Fruit fly (Drosophila melanogaster) whole organism: Measurements from ENCODE around the gene CG42592.

Experiments
- CG8478 ChIP-seq: fragments of >200 bp; optimal IDR thresholded peaks from 2 replicates; lab custom pipeline; 2018; ENCODE audit warnings: inconsistent platforms
- Dll ChIP-seq: fragments of >200 bp; optimal IDR thresholded peaks from 2 replicates; lab custom pipeline; 2017
- EcR ChIP-seq, 2 experiments: fragments of >200 bp; optimal IDR thresholded peaks; 2 replicates each; lab custom pipeline; 2017; ENCODE audit warnings: missing biosample characterization in 2 of 2, missing genetic modification characterization in 2 of 2, missing genetic modification reagents in 2 of 2
- pan ChIP-seq: fragments of >200 bp; optimal IDR thresholded peaks from 2 replicates; lab custom pipeline; 2017
- psq ChIP-seq: fragments of >200 bp; optimal IDR thresholded peaks from 2 replicates; lab custom pipeline; 2017
- usp ChIP-seq: fragments of >200 bp; optimal IDR thresholded peaks from 2 replicates; lab custom pipeline; 2017; ENCODE audit warnings: missing biosample characterization, missing genetic modification characterization, mixed read lengths

The CG42592 gene

DNA sequence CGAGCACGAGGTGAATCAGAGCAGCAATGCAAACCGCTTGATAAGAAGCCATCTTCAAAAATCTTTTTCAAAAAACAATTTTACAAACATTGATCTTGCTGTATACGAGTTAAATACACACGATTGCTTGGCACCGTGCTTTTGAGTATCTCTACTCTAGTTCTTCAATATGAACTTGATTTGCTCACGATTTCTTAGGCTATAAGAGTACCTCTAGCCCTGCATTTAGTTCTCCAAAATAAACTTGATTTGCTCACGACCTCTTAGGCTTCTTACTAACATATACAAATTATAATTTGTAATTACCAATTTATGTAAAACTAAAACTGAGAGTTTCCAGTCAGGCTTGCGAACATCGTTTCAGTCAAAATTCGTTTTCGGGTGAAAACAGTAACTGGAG, at the start of gene CG42592:
CG42592 (minus strand) TSS at position 101 of the 400 bp plus-strand sequence.
- TF ChIP-seq Dll (no peak), usp (GFP tag; lab: Kevin White, UChicago) (no peak), psq (no peak), EcR (GFP tag; optimal IDR thresholded peaks at IDR 0.05; lab: Kevin White, UChicago) (no peak), pan (lab: Kevin White, UChicago) (no peak), CG8478 (lab: Kevin White, UChicago) (no peak)

DNA sequence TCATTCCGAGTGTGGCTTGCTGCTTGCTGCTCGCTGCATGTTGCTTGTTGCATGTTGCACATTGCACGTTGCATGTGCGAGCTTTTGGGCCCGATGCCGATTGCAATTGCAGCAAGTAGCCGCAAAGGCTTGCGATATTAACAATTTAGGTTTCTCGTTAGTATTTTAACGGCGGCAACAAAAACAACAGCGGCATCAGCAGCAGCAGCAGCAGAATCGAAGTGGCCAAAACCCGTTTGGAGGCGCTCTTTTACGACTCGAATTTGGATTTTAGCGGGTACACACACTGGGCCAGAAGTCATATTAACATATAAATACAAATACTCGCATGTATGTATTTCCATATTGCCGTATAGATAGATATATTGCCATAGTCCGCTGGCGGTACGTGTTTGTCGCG, 44.2 kb upstream of the CG42592 start:
- TF ChIP-seq psq (no peak), Dll (no peak), CG8478 (lab: Kevin White, UChicago) (no peak), EcR (GFP tag; optimal IDR thresholded peaks at IDR 0.05; lab: Kevin White, UChicago) (no peak), usp (GFP tag; lab: Kevin White, UChicago) (no peak), pan (lab: Kevin White, UChicago) (no peak)

DNA sequence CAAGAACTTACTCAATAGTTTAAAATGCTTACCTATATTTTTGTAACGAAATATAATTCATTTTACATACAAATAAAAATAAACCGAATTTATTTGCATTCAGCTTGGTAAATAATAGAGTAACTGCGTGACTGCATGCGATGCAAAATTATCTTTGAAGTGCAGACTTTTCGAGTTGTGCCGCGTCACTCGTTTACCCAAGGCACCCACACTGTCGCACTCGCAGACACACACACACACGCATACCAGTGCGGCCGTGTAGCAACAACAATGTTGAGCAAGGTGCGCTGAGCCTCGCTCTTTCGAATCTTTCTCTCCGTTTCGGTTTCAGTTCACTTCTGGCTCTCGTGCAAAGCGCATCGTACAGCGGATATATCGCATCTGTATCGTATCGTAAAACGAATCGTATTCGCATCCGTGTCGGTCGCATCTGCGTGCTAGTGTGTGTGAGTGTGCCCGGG, 40.7 kb upstream of the CG42592 start, which contains the start of gene CG31038:
CG31038 (plus strand) TSS at position 327 of the 461 bp plus-strand sequence.
- no peak for TF ChIP-seq CG8478 (lab: Kevin White, UChicago)
- no peak for TF ChIP-seq pan (lab: Kevin White, UChicago)
- TF ChIP-seq EcR (GFP tag; optimal IDR thresholded peaks at IDR 0.05; lab: Kevin White, UChicago): no peak
- TF ChIP-seq Dll: no peak
- TF ChIP-seq usp (GFP tag; lab: Kevin White, UChicago): no peak
- TF ChIP-seq psq: no peak

DNA sequence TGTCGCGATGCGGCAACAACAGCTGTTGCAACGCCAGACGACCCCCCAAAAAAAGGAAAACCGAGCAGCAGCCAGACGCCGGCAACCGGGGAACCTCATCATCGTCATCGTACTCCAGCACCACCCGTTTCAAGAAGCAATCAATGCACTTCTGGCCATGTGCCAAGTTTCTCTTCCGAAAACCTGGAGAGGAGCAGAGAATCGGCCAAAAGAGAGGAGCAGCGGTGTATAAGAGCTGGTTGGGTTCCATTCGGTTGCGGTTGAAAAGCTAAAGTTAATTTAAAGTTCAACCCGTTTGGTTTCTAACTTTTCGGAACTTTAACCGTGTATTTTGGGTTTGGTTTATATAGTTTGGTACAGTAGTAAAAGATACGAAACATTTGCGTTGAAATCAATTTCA, 40.1 kb upstream of the CG42592 start:
- TF ChIP-seq pan (lab: Kevin White, UChicago): no peak
- TF ChIP-seq Dll: no peak
- TF ChIP-seq usp (GFP tag; lab: Kevin White, UChicago): no peak
- no peak for TF ChIP-seq CG8478 (lab: Kevin White, UChicago)
- no peak for TF ChIP-seq EcR (GFP tag; optimal IDR thresholded peaks at IDR 0.05; lab: Kevin White, UChicago)

DNA sequence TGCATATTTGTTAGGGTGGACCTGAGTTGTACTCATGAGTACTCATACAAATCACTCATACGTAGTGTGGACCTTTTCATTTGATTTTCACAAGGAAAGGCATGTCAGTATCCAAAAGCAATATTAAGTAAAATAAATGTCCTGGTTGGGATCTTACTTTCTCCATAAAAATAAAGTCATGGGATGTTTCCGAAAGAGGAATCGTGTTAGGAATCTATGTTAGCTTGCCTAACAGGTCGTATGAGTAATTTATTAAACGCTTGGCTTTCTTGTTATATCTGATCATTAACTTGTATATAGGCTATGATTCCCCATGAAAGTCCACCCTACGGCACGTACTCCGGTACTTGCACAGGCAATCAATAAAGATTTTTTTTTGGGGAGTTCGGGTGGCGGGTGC, 39.7 kb upstream of the CG42592 start:
- TF ChIP-seq usp (GFP tag; lab: Kevin White, UChicago) (no peak), EcR (GFP tag; optimal IDR thresholded peaks at IDR 0.05; lab: Kevin White, UChicago) (no peak), Dll (no peak), psq (no peak), CG8478 (lab: Kevin White, UChicago) (no peak), pan (lab: Kevin White, UChicago) (no peak)

DNA sequence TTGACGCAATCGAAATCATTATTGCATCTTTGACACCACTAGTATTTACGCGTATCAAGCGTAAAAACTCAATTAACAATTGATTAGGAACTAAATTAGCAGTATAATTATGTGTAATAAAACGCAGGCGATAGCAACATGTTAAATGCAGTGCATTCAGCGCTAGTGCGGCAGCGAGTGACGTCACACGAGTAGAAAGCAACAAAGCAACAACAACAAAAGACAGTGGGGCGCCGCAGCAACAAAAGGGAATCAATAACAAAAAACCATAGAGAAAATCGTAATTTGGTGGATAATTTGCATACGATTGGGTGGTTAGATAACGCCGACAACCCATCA, 33.2 kb upstream of the CG42592 start, which contains the start of gene CG34133:
CG34133 (plus strand) TSS at position 16 of the 339 bp plus-strand sequence.
- no peak for TF ChIP-seq Dll
- TF ChIP-seq CG8478 (lab: Kevin White, UChicago): no peak
- no peak for TF ChIP-seq pan (lab: Kevin White, UChicago)
- no peak for TF ChIP-seq psq
- TF ChIP-seq usp (GFP tag; lab: Kevin White, UChicago): no peak
- TF ChIP-seq EcR (GFP tag; optimal IDR thresholded peaks at IDR 0.05; lab: Kevin White, UChicago): no peak

DNA sequence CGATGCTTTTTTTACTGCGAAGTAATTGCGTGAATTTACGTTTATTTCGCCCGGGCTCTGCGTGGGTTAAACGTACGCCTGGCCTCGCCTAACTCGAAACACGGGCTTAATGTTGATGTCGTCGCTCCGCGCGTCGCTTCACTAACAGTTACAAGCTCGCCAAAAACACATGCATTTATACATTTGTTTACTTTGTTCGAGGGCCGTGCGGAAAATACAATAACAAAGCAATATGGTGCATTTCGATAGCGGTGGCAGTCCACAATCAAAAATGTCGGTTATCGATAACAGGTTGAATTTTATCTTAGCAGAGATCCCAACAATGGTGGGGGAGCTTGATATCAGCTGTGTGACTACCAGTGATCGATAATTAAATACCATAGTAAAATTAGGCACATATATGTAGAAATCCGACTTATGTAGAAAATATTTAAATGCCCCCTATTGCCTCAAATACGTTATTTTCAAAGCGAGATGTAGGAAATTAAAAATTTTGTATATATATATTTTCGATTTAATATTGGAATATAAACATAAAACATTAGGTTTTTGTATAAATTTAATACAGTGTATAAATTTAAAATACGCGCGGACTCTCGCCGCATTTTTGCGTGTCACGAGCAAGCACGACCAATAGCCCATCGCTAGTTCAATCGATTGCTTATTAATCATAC, 32.7 kb upstream of the CG42592 start, which contains the start of gene Zip99C:
Zip99C (minus strand) TSS at position 220 of the 674 bp plus-strand sequence.
- TF ChIP-seq EcR (GFP tag; optimal IDR thresholded peaks at IDR 0.05; lab: Kevin White, UChicago) (no peak), pan (lab: Kevin White, UChicago) (no peak), psq (no peak), usp (GFP tag; lab: Kevin White, UChicago) (no peak)

DNA sequence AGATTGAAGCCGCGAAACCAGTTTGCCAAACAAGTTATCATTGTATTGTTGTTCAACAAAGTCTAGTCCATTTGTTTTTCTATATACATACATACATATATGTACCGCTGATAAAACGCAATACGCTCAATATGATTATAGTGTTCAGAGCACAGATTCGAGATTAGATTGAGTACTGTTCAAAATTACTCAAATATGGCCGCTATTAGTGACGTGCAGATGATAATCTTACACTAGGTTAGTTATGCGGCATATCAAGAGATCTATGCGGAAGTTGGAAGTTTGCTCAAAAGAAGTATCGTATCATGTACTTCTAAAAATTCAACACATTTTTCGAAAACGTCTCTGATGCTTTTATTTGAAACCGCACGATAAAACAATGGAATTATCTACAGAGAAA, 31.8 kb upstream of the CG42592 start:
- TF ChIP-seq usp (GFP tag; lab: Kevin White, UChicago) (no peak), psq (no peak), CG8478 (lab: Kevin White, UChicago) (no peak), pan (lab: Kevin White, UChicago) (no peak), EcR (GFP tag; optimal IDR thresholded peaks at IDR 0.05; lab: Kevin White, UChicago) (no peak), Dll (no peak)

DNA sequence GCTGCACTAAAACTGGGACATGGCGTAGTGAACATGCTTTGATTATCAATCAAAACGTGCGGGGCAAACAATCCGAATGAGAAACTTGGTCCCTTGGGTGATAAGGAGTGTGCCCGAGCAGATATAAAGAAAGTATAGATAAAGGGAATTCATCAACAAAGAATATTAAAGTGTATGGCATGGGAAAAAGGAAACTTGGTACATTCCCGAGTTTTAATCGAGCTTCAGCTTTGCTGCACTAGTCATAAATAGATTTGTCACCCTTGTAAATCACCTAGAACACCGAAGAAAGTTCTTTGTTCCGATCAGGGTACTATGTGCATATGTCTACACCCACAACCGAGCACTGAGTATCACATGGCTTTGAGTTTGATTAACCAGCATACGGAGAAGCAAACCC, 31.4 kb upstream of the CG42592 start:
- TF ChIP-seq Dll (no peak), EcR (GFP tag; optimal IDR thresholded peaks at IDR 0.05; lab: Kevin White, UChicago) (no peak), pan (lab: Kevin White, UChicago) (no peak), psq (no peak), usp (GFP tag; lab: Kevin White, UChicago) (no peak), CG8478 (lab: Kevin White, UChicago) (no peak)

DNA sequence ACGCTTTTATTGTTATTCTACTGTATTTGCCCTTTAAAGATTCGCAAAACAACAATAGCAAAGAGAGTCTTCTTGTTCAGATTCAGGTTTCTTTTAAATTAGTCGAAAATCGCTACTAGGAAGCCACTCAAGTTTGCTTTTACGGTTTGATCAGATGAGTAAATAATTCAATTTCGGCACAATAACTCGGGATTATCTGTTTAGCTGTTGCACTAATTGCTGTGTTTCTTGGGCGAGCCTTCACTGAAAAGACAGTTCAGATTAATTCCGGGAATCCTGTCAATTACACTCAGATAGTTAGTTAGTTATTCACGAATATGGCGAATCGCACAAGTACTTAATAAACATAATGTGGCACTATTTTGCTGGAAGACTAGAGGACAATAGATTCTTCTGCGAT, 30.6 kb upstream of the CG42592 start:
- no peak for TF ChIP-seq Dll
- no peak for TF ChIP-seq EcR (GFP tag; optimal IDR thresholded peaks at IDR 0.05; lab: Kevin White, UChicago)

DNA sequence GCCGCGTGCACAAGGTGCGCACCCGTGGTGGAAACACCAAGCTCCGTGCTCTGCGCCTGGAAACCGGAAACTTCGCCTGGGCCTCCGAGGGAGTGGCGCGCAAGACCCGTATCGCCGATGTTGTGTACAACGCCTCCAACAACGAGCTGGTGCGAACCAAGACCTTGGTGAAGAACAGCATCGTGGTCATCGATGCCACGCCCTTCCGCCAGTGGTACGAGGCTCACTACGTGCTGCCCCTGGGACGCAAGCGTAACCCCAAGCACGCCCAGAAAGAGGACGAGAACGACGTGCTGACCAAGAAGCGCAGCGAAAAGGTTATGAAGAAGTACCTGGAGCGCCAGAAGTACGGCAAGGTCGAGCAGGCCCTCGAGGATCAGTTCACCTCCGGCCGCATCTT, 26.7 kb upstream of the CG42592 start:
- TF ChIP-seq psq: no peak
- no peak for TF ChIP-seq Dll
- no peak for TF ChIP-seq usp (GFP tag; lab: Kevin White, UChicago)
- no peak for TF ChIP-seq CG8478 (lab: Kevin White, UChicago)

DNA sequence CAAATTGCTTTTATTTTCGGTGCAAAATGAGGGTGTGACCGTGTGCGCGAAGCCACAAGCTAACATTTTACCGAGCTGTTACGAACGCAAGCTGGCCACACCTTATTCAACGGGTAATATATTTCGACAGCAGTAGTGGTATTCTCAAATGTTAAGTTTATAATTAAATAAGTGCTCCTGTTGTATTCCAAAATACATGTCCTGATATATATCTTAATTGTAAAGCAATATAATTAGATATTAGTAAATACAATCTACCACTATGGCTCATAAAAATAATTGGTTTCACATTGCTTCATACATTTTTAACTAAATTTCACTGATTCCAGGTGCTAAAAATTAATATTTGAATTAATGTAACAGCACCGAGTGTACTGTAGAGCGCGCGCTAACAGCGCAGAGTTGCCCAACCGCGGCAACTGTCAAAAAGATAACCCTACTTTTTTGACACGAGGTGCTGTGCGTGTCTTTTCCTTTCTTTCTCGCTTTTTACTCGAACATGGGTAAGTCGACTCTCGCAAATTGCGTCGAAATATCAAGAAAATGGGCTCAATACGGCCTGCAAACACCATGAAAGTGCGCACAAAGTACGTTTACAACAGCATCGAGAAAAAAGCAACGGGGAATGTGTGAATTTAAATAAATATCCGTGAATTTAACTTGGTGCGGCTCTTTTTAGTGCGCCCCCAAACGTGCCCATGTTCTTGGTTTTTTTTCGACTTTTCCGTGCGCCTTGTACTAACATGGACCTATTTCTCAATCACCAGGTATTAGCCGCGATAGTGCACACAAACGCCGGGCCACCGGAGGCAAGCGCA, 25.6 kb upstream of the CG42592 start, which contains the start of the genes CG15514 and RpS8:
CG15514 (minus strand) TSS at position 63 of the 818 bp plus-strand sequence.
RpS8 (plus strand) TSS at position 151 of the 818 bp plus-strand sequence.
- TF ChIP-seq EcR (GFP tag; optimal IDR thresholded peaks at IDR 0.05; lab: Kevin White, UChicago) (no peak), Dll (no peak), psq (no peak), pan (lab: Kevin White, UChicago) (no peak), CG8478 (lab: Kevin White, UChicago) (no peak), usp (GFP tag; lab: Kevin White, UChicago) (no peak)
